Fruit fly (Drosophila melanogaster) whole organism, adult: ENCODE data around the gene PIG-B.
A peak's percentile ranks its signal among the peaks of the same experiment; 100 is the strongest.

ENCODE experiments used
- CG11617 ChIP-seq: fragments of 200-800 bp; sonication (Bioruptor generic); optimal IDR thresholded peaks from 2 replicates; lab custom pipeline; 2017; ENCODE audit warnings: mild to moderate bottlenecking, missing biosample characterization, missing genetic modification reagents, missing genetic modification characterization
- CG12768 ChIP-seq: fragments of 200-800 bp; sonication (Bioruptor generic); optimal IDR thresholded peaks from 2 replicates; lab custom pipeline; 2017; ENCODE audit warnings: missing biosample characterization, missing genetic modification characterization, mild to moderate bottlenecking, moderate library complexity, missing genetic modification reagents
- CG14711 ChIP-seq: fragments of 200-800 bp; sonication (Bioruptor generic); optimal IDR thresholded peaks from 2 replicates; lab custom pipeline; 2018; ENCODE audit warnings: missing biosample characterization, mild to moderate bottlenecking, missing genetic modification characterization, moderate library complexity
- CG1620 ChIP-seq: fragments of 200-800 bp; sonication (Bioruptor generic); optimal IDR thresholded peaks from 2 replicates; lab custom pipeline; 2016; ENCODE audit warnings: missing biosample characterization, missing genetic modification characterization
- CG33017 ChIP-seq: fragments of 200-800 bp; sonication (Bioruptor generic); optimal IDR thresholded peaks from 2 replicates; lab custom pipeline; 2018; ENCODE audit warnings: missing biosample characterization, mild to moderate bottlenecking, missing genetic modification characterization, moderate library complexity
- CG7045 ChIP-seq: fragments of 200-800 bp; sonication (Bioruptor generic); optimal IDR thresholded peaks from 2 replicates; lab custom pipeline; 2017; ENCODE audit warnings: missing biosample characterization, mild to moderate bottlenecking, missing genetic modification characterization
- CG7101 ChIP-seq: fragments of 200-800 bp; sonication (Bioruptor generic); optimal IDR thresholded peaks from 2 replicates; lab custom pipeline; 2018; ENCODE audit warnings: missing biosample characterization, mild to moderate bottlenecking, missing genetic modification characterization, moderate library complexity
- Clk ChIP-seq: fragments of 200-800 bp; sonication (Bioruptor generic); optimal IDR thresholded peaks from 2 replicates; lab custom pipeline; 2017; ENCODE audit warnings: missing biosample characterization, missing genetic modification characterization
- Crg-1 ChIP-seq: fragments of 200-800 bp; sonication (Bioruptor generic); optimal IDR thresholded peaks from 2 replicates; lab custom pipeline; 2016; ENCODE audit warnings: missing biosample characterization, missing genetic modification characterization
- Hr96 ChIP-seq: fragments of 200-800 bp; sonication (Bioruptor generic); optimal IDR thresholded peaks from 2 replicates; lab custom pipeline; 2016; ENCODE audit warnings: missing biosample characterization, missing genetic modification characterization
- Mnt ChIP-seq: fragments of 200-800 bp; sonication (Bioruptor generic); optimal IDR thresholded peaks from 2 replicates; lab custom pipeline; 2016; ENCODE audit warnings: missing biosample characterization, mild to moderate bottlenecking, missing genetic modification characterization
- bab1 ChIP-seq: fragments of 200-800 bp; sonication (Bioruptor generic); optimal IDR thresholded peaks from 3 replicates; lab custom pipeline; 2019; ENCODE audit warnings: missing biosample characterization, mild to moderate bottlenecking, missing genetic modification characterization, moderate library complexity
- cic ChIP-seq: fragments of 200-800 bp; sonication (Bioruptor generic); optimal IDR thresholded peaks from 2 replicates; lab custom pipeline; 2017; ENCODE audit warnings: missing biosample characterization, mild to moderate bottlenecking, missing genetic modification characterization, moderate library complexity
- cnc ChIP-seq, 2 experiments: fragments of >200 bp; optimal IDR thresholded peaks; 2 replicates each; lab custom pipeline; 2017
- kay ChIP-seq: fragments of 200-800 bp; sonication (Bioruptor generic); peaks from one replicate; lab custom pipeline; 2016; ENCODE audit warnings: missing biosample characterization, missing genetic modification characterization, borderline replicate concordance
- ovo ChIP-seq: fragments of 200-800 bp; sonication (Bioruptor generic); optimal IDR thresholded peaks from 2 replicates; lab custom pipeline; 2016; ENCODE audit warnings: missing biosample characterization, missing genetic modification characterization
- pad ChIP-seq: fragments of 200-800 bp; sonication (Bioruptor generic); optimal IDR thresholded peaks from 3 replicates; lab custom pipeline; 2017; ENCODE audit warnings: missing biosample characterization, missing genetic modification characterization, mild to moderate bottlenecking, moderate library complexity, missing genetic modification reagents
- tj ChIP-seq: fragments of 200-800 bp; sonication (Bioruptor generic); optimal IDR thresholded peaks from 3 replicates; lab custom pipeline; 2017; ENCODE audit warnings: missing biosample characterization, mild to moderate bottlenecking, missing genetic modification characterization, moderate library complexity
- toe ChIP-seq: fragments of 200-800 bp; sonication (Bioruptor generic); optimal IDR thresholded peaks from 2 replicates; lab custom pipeline; 2016; ENCODE audit warnings: missing biosample characterization, missing genetic modification characterization

PIG-B gene

DNA sequence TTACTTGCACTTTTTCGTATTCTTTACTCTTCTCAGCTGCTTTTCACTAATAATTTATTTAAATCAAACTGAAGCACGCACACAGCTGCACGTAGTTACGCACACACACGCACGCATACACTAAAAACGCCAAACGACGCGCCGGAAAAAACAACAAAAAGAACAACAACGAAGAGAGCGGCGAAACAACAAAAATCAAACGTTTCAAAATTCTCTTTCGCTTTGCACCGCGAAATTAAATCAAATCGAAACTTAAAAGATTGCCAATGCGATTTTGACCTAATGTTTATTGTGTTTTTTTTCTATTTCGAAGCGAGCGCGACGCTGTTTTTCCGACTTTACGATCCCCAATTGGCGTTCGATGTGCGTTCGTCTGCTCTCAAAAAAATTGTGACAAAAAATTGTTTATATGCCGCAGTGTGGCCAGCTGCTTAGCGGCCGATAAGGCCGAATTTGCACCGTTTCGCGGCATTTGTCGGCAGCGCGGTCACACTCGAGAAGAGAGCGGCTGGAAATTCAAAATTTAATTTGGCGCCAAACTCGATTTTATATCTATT is 23.4 kb upstream of the PIG-B start:
- peak; percentile 54 for TF ChIP-seq Hr96 (GFP tag; lab: Kevin White, UChicago)
- peak; percentile 25 for TF ChIP-seq CG1620 (GFP tag; lab: Kevin White, UChicago)
- peak; percentile 63 for TF ChIP-seq Mnt (GFP tag; lab: Kevin White, UChicago)
- peak; percentile 61 for TF ChIP-seq kay (GFP tag; lab: Kevin White, UChicago)
- TF ChIP-seq CG12768 (GFP tag; lab: Kevin White, UChicago) = peak; percentile 48
- TF ChIP-seq cic = peak; percentile 58
- TF ChIP-seq CG7101 (tag; lab: Kevin White, UChicago) = peak; percentile 56
- no peak for TF ChIP-seq CG14711
- TF ChIP-seq ovo (GFP tag; lab: Kevin White, UChicago) = no peak
- no peak for TF ChIP-seq CG7045
- TF ChIP-seq Crg-1 (GFP tag; lab: Kevin White, UChicago) = peak; percentile 47
- peak; percentile 23 for TF ChIP-seq CG11617 (GFP tag; lab: Kevin White, UChicago)
- peak; percentile 48 for TF ChIP-seq CG33017 (tag; lab: Kevin White, UChicago)
- TF ChIP-seq tj = peak; percentile 62
- peak; percentile 43 for TF ChIP-seq bab1 (GFP tag; lab: Kevin White, UChicago)

DNA sequence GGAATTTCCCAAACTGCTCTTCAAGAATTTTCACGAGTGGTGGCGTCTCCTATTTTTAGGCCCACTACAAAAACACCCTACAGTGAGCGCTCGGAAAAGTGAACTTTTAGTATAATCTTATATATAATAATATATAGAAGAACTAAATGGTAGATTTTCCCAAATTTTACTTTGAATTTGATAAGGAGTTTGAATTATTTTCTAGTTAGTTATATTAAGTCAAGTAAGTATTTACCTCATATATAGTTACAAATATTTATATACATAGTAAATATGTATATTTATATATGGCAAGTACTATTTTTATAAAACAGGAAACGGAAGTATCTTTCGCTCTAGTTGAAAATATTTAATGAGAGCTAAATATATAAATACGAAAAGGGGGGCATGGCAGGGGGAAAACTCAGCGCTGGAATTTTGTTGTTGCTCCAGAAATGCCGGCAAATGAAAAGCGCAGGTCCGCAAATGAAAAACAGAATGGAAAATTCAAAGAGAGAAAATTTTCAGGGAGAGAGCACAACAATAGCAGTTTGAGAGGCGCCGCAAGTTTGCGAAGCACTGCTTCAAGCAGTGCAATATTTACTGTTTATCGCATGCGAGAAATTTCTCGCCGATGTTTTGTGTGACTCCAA is 22.2 kb upstream of the PIG-B start:
- TF ChIP-seq kay (GFP tag; lab: Kevin White, UChicago) = no peak
- no peak for TF ChIP-seq toe (GFP tag; lab: Kevin White, UChicago)
- no peak for TF ChIP-seq cnc (optimal IDR thresholded peaks at IDR 0.05; lab: Kevin White, UChicago)
- no peak for TF ChIP-seq CG7101 (tag; lab: Kevin White, UChicago)
- TF ChIP-seq cic = peak; percentile 11
- no peak for TF ChIP-seq Clk (GFP tag; lab: Kevin White, UChicago)

DNA sequence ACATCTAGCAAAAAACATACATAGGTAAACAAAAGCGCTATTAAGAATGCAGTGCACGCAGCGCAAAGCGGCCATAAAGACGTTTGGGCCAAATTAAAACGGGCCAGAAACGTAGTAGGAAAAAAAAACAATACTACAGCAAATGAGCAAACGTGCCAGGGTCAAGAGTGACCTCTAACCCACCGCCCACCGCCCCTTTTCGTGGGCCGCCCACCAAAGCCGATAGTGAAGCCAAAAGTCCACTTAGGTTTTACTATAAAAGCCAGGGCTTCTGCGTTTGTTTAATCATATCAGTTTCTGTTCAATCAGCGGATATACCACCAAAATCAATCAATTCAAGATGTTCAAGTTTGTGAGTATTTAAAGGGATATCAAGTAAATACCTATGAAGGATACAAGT is 20.6 kb upstream of the PIG-B start, which contains the start of gene CG32266:
Gene CG32266 (plus strand): TSS at position 301 of the 400 bp plus-strand sequence.
- TF ChIP-seq CG7101 (tag; lab: Kevin White, UChicago) = no peak
- no peak for TF ChIP-seq tj
- no peak for TF ChIP-seq Hr96 (GFP tag; lab: Kevin White, UChicago)
- no peak for TF ChIP-seq Mnt (GFP tag; lab: Kevin White, UChicago)
- no peak for TF ChIP-seq CG11617 (GFP tag; lab: Kevin White, UChicago)
- no peak for TF ChIP-seq pad (GFP tag; lab: Kevin White, UChicago)
- TF ChIP-seq kay (GFP tag; lab: Kevin White, UChicago) = no peak
- no peak for TF ChIP-seq bab1 (GFP tag; lab: Kevin White, UChicago)

DNA sequence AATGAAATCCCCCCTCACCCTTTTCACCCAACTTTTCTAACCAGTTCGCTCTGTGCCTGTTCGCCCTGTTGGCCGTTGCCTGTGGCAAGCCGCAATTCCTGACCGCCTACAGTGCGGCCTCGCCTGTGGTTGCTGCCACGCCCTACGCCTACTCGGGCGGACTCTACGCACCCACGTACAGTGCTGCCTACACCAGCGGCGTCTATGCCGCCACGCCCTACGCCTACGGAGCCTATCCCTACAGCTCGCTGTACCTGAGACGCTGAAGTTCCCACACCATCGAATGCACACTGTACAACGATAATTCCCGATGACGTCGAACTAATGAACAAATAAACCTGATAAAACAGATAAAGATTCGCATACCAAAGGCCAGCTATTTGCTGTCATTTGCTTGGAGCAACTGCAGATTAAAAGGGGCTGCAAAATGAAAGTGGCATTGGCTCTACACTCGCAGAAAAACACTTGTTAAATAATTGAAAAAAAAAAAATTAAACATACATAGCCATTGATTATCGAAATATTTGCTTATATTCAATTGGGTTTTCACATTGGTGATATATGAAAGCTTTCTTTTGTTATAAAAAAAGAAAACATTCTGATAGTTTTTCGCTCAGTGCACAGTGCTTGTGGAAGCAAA is 19.9 kb upstream of the PIG-B start:
- TF ChIP-seq kay (GFP tag; lab: Kevin White, UChicago) (peak; percentile 63), pad (GFP tag; lab: Kevin White, UChicago) (no peak)

DNA sequence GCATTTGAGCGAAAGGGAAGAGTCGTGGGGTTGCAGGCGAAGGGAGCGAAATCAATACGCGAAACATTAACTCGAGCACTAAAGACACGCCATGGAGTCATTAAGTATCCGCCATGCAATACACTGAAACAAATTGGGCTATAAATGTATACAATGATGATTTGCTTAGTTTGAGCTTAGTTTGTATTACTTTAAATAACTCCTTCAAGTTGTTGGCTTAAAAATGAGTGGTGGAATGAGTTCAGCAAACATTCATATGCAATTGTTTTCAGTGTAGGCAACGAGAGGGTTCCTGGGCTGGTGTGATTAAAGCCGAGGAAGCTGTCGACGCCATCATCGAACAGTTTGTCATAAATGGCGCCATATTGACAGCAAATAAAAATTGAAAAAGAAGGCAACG is 13.4 kb upstream of the PIG-B start:
- no peak for TF ChIP-seq ovo (GFP tag; lab: Kevin White, UChicago)
- TF ChIP-seq CG14711 = no peak
- TF ChIP-seq Hr96 (GFP tag; lab: Kevin White, UChicago) = no peak
- no peak for TF ChIP-seq CG7045
- TF ChIP-seq Mnt (GFP tag; lab: Kevin White, UChicago) = no peak
- TF ChIP-seq CG12768 (GFP tag; lab: Kevin White, UChicago) = no peak
- no peak for TF ChIP-seq CG11617 (GFP tag; lab: Kevin White, UChicago)
- TF ChIP-seq bab1 (GFP tag; lab: Kevin White, UChicago) = no peak
- TF ChIP-seq Crg-1 (GFP tag; lab: Kevin White, UChicago) = no peak
- no peak for TF ChIP-seq cic
- no peak for TF ChIP-seq Clk (GFP tag; lab: Kevin White, UChicago)

DNA sequence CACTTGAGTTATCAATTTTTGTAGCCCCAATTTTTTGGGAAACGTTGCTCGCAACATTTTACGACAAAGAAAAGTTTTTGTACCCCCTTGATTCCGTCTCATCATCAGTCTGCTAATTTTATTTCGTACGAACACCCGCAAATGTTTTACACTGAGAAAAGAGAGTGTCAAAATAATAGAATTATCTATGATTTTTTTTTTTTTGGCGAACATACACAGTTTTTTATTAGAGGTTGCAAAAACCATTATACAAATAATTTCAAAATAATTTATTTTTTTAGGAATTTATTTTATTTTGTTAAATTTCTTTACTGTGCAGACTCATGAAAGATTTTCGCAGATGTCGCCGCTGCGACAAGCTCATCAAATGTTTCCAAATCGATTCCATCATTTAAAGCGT is 12.6 kb upstream of the PIG-B start:
- peak; percentile 28 for TF ChIP-seq kay (GFP tag; lab: Kevin White, UChicago)
- TF ChIP-seq CG33017 (tag; lab: Kevin White, UChicago) = no peak
- TF ChIP-seq tj = no peak

DNA sequence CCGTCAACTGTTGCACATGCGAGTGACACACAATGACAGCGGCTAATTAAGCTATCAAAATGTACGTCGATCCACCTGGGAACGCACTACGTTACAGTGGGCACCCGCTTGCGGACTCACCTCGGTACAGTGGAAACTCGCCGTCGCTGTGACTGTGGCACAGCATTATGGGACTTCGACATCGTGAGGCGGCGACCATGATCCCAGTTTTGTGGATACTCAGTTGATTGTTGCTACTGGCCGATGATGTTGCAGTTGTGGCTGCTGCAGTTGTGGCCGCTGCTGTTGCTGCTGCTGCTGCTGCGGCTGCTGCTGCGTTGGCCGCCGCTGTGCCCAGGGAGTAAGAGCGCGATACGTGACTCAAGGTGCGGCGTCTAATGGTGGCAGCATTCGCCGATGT is 11.3 kb upstream of the PIG-B start:
- TF ChIP-seq CG1620 (GFP tag; lab: Kevin White, UChicago) = no peak
- no peak for TF ChIP-seq CG7101 (tag; lab: Kevin White, UChicago)
- TF ChIP-seq Clk (GFP tag; lab: Kevin White, UChicago) = no peak
- TF ChIP-seq kay (GFP tag; lab: Kevin White, UChicago) = no peak
